Fruit fly (Drosophila melanogaster): ENCODE measurements around the gene CG13255.

DNA sequence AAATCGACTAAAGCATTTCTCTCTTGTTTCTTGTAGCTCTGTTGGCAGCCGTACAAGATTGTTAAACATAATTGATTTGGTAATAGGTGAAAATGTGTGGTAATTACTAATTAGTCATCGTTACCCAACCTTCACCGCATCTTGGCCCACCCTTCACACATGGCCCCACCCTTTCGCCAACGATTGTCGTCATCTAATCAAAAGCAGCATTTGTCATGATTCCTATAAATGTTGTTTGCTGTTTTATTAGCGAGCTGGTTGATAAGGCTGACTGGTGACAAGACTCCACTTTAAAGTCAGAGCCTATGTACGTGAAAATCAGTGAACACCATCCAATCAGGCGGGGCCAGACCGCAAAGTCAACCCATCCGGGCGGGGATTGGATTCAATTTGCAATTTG is 6.9 kb upstream of the CG13255 start:
- TF ChIP-seq h (optimal IDR thresholded peaks at IDR 0.05), result no peak
- no peak for TF ChIP-seq insv (optimal IDR thresholded peaks at IDR 0.05)
- no peak for TF ChIP-seq ttk (optimal IDR thresholded peaks at IDR 0.05)
- no peak for TF ChIP-seq psq (optimal IDR thresholded peaks at IDR 0.05)
- no peak for TF ChIP-seq Sin3A (optimal IDR thresholded peaks at IDR 0.05)
